Worm (Caenorhabditis elegans): ENCODE measurements around the gene oac-58.

Gene oac-58

DNA sequence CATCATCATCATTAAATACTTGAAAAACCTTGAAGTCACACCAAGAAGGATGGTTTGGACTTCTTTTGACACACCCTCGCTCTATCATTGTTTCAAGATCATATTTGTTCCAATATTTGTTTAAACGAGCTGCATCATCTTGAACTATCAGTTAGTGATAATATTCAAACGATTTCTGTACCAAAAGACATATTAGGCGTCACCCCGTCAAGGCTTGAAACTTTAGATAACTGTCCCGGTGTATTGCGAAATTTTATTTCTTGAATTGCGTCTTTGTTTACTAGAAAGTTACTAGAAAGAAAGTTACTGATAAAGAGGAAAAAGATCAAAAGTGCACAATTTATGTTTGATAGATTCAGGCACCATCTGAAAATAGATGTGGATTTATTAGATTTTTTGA is 5.5 kb downstream of the oac-58 start:
- TF ChIP-seq W03F9.2 (tag; optimal IDR thresholded peaks at IDR 0.05) (no peak), dao-5 (tag; optimal IDR thresholded peaks at IDR 0.05) (no peak), him-1 (tag; optimal IDR thresholded peaks at IDR 0.05) (no peak)

DNA sequence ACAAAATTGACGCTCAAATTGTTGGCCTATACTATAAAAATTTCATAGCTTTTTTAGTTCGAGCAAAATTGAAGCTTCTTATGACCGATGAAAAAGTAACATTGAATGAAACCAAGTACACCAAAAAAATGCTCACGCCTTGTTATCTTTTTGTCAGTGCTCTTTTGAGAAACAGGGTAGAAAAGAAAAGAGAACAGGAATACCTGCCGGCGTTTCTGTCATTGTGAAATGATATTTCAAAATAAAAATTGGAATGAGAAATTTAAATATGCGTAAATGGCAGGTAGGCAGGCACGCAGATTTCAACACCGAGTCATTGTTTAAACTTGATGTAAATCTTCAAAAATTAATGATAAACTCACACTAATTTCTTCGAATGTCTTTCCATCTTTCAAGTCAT is 6.7 kb downstream of the oac-58 start:
- TF ChIP-seq him-1 (tag; optimal IDR thresholded peaks at IDR 0.05): no peak
- TF ChIP-seq dao-5 (tag; optimal IDR thresholded peaks at IDR 0.05): no peak
- TF ChIP-seq W03F9.2 (tag; optimal IDR thresholded peaks at IDR 0.05): no peak

DNA sequence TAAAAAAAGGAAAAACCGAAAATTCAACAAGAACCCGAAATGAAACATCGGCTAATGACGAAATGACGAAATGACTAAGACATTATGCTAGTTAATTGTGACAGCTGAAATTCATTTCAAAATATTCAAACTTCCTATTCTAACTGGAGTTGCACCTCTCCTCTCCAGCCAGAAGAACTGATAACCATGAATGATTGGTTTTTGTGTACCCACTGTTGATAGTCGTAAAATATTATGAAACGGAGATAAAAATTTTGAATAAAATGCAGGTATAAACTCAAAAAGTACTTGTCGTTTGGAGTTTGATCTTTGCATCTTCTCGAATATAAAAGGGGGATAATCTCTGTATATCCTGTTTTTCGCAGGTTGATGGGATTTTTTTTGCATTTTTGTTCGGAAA is 8.6 kb downstream of the oac-58 start:
- no peak for TF ChIP-seq him-1 (tag; optimal IDR thresholded peaks at IDR 0.05)
- TF ChIP-seq W03F9.2 (tag; optimal IDR thresholded peaks at IDR 0.05): no peak
- no peak for TF ChIP-seq dao-5 (tag; optimal IDR thresholded peaks at IDR 0.05)

DNA sequence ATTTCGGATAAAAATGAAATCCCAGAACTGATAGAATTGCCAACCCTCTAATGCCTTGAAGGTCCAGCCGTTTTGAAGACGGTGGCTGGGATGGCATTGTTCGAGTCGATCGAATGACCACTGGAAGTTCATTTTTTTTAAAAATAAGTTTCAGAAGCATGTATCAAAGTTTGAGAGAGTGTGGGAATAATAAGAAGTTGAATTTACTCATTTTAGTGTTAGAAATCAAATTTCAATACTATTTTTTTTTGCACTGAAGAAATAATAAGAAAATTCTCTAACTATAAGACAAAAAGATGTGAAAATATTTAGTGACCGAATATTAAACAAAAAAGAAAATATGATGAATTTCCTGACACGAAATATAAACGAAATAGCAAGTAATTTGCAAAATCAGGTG is 10.3 kb downstream of the oac-58 start, which contains the start of gene oac-59:
Gene oac-59 (minus strand): TSS at position 101 of the 400 bp plus-strand sequence.
- TF ChIP-seq him-1 (tag; optimal IDR thresholded peaks at IDR 0.05) (no peak), W03F9.2 (tag; optimal IDR thresholded peaks at IDR 0.05) (no peak), dao-5 (tag; optimal IDR thresholded peaks at IDR 0.05) (no peak)

DNA sequence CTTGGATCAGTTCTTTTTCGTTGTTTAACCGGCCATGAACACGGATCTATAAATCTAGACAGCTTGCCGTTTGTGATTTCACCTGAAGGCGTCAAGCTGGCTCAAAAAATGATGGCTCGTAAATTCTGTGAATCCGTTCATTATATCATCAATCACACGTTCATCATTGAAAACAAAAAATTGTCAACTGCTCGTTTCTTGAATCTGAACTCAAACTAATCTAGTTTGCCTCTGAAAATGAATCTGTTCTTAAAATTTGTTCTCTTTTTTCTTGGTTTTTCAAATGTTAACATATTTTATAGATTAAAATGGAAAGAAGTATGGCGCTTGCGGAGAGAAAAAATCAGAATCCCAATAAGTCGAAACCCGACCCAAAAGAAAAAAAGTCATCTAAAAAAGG is 20.8 kb downstream of the oac-58 start, which contains the start of gene C42C1.8:
Gene C42C1.8 (plus strand): TSS at position 301 of the 400 bp plus-strand sequence.
- TF ChIP-seq W03F9.2 (tag; optimal IDR thresholded peaks at IDR 0.05) (no peak), him-1 (tag; optimal IDR thresholded peaks at IDR 0.05) (no peak), dao-5 (tag; optimal IDR thresholded peaks at IDR 0.05) (no peak)

DNA sequence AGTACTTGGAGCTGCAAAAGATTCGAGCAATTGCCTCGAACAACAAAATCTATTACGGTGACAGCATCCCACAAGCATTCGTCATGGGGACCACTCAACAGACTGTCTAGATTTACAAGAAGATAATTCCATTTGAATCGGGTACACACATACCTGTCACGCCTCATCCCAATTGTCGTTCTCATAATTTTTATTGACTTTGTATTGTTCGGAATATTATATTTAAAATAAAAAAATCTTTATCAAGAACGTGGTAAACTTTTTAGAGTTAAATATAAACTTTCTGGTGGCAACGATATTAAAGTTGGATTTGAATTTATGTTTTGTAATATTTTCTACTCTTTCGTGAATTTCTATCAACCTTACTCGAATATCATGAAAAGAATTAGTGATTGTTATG is 22.3 kb downstream of the oac-58 start, which contains the start of gene C42C1.9:
Gene C42C1.9 (plus strand): TSS at position 301 of the 400 bp plus-strand sequence.
- TF ChIP-seq dao-5 (tag; optimal IDR thresholded peaks at IDR 0.05): no peak
- TF ChIP-seq him-1 (tag; optimal IDR thresholded peaks at IDR 0.05): no peak
- TF ChIP-seq W03F9.2 (tag; optimal IDR thresholded peaks at IDR 0.05): no peak

DNA sequence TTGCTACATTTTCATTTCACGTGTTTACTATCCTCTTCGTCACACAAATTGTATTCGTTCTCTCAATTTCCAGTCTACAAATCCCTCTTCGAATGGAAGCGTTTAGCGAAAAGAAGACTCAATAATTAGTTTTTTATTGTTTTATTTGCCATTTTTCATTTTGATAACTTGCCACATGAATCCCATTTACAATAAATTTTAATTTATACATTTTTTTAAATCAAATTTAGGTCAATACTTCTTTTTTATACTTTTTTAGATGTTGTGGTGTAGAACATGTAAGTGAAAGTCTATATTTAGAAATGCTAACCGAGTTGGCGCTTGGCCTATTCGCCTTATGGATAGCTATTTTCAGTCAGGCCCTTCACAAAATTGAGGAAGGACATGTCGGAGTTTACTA is 23.9 kb downstream of the oac-58 start, which contains the start of gene erl-1:
Gene erl-1 (plus strand): TSS at position 301 of the 400 bp plus-strand sequence.
- no peak for TF ChIP-seq him-1 (tag; optimal IDR thresholded peaks at IDR 0.05)
- no peak for TF ChIP-seq dao-5 (tag; optimal IDR thresholded peaks at IDR 0.05)
- no peak for TF ChIP-seq W03F9.2 (tag; optimal IDR thresholded peaks at IDR 0.05)

DNA sequence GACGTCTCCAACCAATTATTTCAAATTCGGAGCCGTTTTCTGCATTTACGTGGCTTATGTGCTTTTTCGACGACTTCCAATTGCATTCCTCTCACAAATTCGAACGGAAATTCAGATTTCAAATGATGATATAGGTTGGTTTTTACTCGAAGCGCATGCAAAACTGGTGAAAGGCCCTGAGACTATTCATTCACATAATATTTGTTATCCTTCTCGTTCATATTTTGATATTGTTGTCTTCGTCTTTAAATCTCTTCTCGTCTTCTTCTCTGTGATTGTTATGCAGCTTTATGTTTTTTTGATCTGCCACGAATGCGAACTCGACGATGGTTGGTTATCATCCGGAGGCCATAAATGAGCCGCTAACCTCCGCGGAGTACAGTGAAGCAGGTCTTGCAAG is 28.6 kb downstream of the oac-58 start, which contains the start of gene hpo-12:
Gene hpo-12 (plus strand): TSS at position 301 of the 400 bp plus-strand sequence.
- TF ChIP-seq dao-5 (tag; optimal IDR thresholded peaks at IDR 0.05): no peak
- no peak for TF ChIP-seq W03F9.2 (tag; optimal IDR thresholded peaks at IDR 0.05)
- no peak for TF ChIP-seq him-1 (tag; optimal IDR thresholded peaks at IDR 0.05)

DNA sequence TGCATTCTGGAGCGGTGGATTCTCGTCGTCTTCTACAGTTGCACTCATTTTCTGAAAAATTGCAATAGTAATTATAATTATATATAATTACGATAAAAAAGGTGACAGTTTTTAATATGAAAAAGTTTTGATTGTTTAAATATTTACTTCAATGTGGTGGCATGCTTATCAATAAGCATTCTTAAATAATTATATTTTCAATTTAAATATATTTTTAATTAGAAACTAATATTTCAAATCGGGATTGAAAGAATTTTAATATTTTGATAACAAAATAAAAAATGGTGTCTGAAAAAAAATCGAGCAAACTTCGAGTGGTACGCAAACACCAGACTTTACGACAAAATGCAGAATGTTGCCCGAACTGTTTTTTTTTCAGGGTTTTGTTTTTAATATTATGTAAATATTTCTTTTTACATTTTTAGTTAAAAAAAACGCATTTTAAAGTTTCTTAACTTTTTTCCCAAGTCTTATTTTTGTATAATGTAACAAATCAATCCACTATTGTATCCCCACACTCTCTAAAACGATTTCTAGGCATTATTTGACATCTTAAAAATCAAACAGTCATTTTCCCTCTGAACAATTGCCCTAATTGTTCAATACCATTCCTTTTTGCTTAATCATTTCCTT is 29.2 kb downstream of the oac-58 start, which contains the start of the genes C42C1.12 and C42C1.19:
Gene C42C1.12 (minus strand): TSS at position 51 of the 633 bp plus-strand sequence.
Gene C42C1.19 (plus strand): TSS at position 583 of the 633 bp plus-strand sequence.
- peak; percentile 13 for TF ChIP-seq W03F9.2 (tag; optimal IDR thresholded peaks at IDR 0.05)
- no peak for TF ChIP-seq him-1 (tag; optimal IDR thresholded peaks at IDR 0.05)

DNA sequence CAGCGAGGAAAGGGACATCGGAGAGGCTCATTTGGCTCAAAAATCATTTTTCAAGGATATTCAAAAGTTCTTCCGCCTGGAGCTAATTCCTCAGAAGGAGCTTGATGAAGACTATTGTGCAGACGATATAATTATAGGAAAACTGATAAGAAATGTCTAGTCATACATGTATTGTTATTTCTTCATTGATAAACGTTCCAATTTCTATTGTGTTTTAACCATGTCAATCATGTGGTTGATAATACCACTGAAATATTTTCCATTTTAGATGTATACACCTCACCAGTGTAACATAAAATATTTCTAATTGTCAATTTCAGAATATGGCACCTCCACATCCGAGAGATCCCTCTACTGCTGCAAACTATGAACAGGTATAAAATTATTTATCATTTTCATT is 32.2 kb downstream of the oac-58 start, which contains the start of gene ltah-1.1:
Gene ltah-1.1 (plus strand): TSS at position 283 of the 400 bp plus-strand sequence.
- TF ChIP-seq him-1 (tag; optimal IDR thresholded peaks at IDR 0.05) (no peak), W03F9.2 (tag; optimal IDR thresholded peaks at IDR 0.05) (no peak), dao-5 (tag; optimal IDR thresholded peaks at IDR 0.05) (no peak)

DNA sequence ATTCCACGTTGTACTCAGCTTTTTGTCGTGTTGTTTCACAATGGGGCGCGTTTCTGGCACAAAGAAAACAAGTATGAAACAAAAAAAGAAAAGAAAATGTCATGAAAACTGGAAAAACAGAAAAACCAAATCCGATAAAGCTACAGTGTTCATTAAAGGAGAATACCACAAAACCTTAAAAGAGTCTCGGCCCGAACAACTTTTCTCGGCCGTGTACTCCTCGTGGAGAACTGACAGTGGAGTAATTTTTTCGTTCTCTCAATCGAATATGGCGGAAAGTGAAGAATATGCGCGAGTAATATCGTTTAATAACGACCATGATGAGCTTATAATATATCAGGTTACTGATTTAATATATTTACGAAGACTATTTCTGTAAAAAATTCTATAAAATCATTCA is 33.0 kb downstream of the oac-58 start, which contains the start of the genes tag-335 and vkmt-1:
Gene tag-335 (minus strand): TSS at position 88 of the 400 bp plus-strand sequence.
Gene vkmt-1 (plus strand): TSS at position 219 of the 400 bp plus-strand sequence.
- TF ChIP-seq dao-5 (tag; optimal IDR thresholded peaks at IDR 0.05): no peak
- TF ChIP-seq W03F9.2 (tag; optimal IDR thresholded peaks at IDR 0.05): peak; percentile 40

DNA sequence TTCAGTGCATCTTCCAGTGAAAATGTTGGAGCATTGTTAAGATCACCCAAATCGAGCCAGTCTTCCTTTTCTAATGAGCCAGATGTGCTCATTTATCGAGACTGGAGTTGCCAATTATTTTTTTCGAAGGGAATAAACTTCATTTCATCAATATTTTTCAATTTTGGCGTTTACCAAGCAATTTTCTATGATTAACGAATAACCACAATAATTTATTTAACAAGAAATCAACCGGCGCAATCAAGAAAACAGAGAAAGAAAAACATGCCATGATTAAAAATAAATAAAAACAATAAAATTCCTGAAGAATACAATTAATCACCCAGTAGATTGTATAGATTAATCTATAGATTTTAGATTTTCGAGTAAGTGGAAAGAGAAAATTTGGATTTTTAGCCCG is 35.6 kb downstream of the oac-58 start, which contains the start of gene vps-8:
Gene vps-8 (minus strand): TSS at position 101 of the 400 bp plus-strand sequence.
- TF ChIP-seq him-1 (tag; optimal IDR thresholded peaks at IDR 0.05) (no peak), dao-5 (tag; optimal IDR thresholded peaks at IDR 0.05) (no peak), W03F9.2 (tag; optimal IDR thresholded peaks at IDR 0.05) (no peak)

DNA sequence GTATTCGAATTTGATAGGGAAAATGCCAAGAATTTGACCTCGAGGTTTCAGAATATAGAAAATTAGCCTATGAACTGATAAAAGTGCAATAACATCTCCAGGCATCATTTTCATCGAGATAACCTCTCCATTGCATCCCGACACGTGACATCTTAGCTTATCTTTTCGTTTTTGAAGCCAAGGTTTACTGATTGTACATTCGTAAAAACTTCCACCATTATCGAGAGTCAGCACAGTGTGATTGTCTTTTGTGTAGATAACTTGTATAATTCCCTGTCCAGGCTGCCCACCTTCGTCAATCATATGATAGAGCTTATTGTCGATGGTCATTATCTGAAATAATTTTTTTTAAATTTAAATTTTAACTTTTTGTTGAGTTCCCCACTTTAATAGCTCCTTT is 37.1 kb downstream of the oac-58 start:
- TF ChIP-seq W03F9.2 (tag; optimal IDR thresholded peaks at IDR 0.05) (no peak), dao-5 (tag; optimal IDR thresholded peaks at IDR 0.05) (no peak), him-1 (tag; optimal IDR thresholded peaks at IDR 0.05) (no peak)

DNA sequence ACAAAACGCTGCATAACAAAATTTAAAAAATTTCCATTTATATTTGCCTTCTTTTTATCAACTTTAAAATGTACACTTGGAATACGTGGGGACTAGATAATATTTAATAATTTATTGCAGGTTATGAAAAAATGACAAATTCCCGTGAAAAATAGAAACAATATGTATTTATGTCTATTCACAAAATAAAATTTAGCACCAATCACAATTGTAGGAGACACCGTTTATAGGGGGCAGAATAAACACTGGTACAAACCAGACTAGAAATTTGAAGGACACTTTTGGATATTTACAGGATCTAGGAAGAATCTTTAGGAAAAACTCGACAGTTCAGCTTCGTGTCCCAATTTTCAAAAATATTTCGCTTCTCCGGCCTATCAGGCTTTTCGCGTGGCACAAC is 41.1 kb downstream of the oac-58 start, which contains the start of gene C42C1.3:
Gene C42C1.3 (minus strand): TSS at position 101 of the 400 bp plus-strand sequence.
- TF ChIP-seq W03F9.2 (tag; optimal IDR thresholded peaks at IDR 0.05): no peak
- no peak for TF ChIP-seq him-1 (tag; optimal IDR thresholded peaks at IDR 0.05)
- no peak for TF ChIP-seq dao-5 (tag; optimal IDR thresholded peaks at IDR 0.05)
